Worm (Caenorhabditis elegans): Measurements from ENCODE around the gene lhfp-4.

ce11 chrIV:17294489-17294888, 19.1 kb downstream of the lhfp-4 start, which contains the start of gene T28F3.5:
- TF ChIP-seq unc-39 (tag; optimal IDR thresholded peaks at IDR 0.05) (no peak), unc-62 (GFP tag; optimal IDR thresholded peaks at IDR 0.05 in 1 of 2) (no peak), unc-62 (tag; optimal IDR thresholded peaks at IDR 0.05) (no peak), F44E2.7 (GFP tag; IDR thresholded peaks at IDR 0.05) (no peak), egl-27 (tag; optimal IDR thresholded peaks at IDR 0.05) (no peak), mep-1 (tag; optimal IDR thresholded peaks at IDR 0.05) (no peak), rbr-2 (tag; optimal IDR thresholded peaks at IDR 0.05) (no peak), lin-29 (GFP tag; IDR thresholded peaks at IDR 0.05) (no peak), snpc-4 (tag; optimal IDR thresholded peaks at IDR 0.05) (no peak), lsy-2 (tag; optimal IDR thresholded peaks at IDR 0.05) (no peak), nhr-76 (tag; optimal IDR thresholded peaks at IDR 0.05) (no peak)
